Fruit fly (Drosophila melanogaster): ENCODE measurements around the gene Cand1.

DNA sequence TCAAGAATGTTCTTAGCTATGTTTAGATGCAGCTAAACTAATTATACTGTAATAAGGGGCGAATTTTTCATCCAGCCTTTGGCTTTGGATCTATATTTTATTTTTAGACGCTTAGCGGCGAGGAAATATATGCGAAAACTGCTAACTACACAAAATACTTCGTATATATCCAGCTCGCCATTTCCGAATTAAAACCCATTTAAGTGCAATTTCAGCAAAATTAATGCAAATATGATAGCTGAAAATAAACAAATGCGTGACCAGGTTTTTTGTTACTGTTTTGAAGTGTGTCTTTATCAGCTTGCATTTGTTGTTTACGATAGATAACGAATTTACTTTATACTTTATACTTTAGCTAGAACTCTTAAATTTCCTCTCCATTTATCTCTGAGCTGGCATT, 32.5 kb upstream of the Cand1 start:
- TF ChIP-seq Crg-1 (GFP tag; optimal IDR thresholded peaks at IDR 0.05) (no peak), Clk (GFP tag; optimal IDR thresholded peaks at IDR 0.05) (no peak)
